Worm (Caenorhabditis elegans) whole organism, L3 larva: ENCODE data around the gene skr-19.

Source experiments
- elt-1 ChIP-seq: fragments of 150-350 bp; optimal IDR thresholded peaks from 2 replicates; lab custom pipeline; 2014; ENCODE audit warnings: missing biosample characterization, missing genetic modification characterization
- elt-2 ChIP-seq: sonication (generic microtip); optimal IDR thresholded peaks from 2 replicates; lab custom pipeline; 2016; ENCODE audit warnings: missing genetic modification reagents, mild to moderate bottlenecking, missing genetic modification characterization, missing compliant biosample characterization
- jun-1 ChIP-seq: fragments of 150-350 bp; optimal IDR thresholded peaks from 2 replicates; lab custom pipeline; 2014; ENCODE audit warnings: missing biosample characterization, missing genetic modification reagents, missing genetic modification characterization
- lin-15B ChIP-seq: fragments of 150-350 bp; optimal IDR thresholded peaks from 2 replicates; lab custom pipeline; 2014; ENCODE audit warnings: missing biosample characterization, missing genetic modification characterization
- lin-39 ChIP-seq: fragments of 150-350 bp; optimal IDR thresholded peaks from 2 replicates; lab custom pipeline; 2018; ENCODE audit warnings: missing biosample characterization, missing genetic modification reagents, missing genetic modification characterization
- tbx-2 ChIP-seq: sonication (generic microtip); optimal IDR thresholded peaks from 2 replicates; lab custom pipeline; 2016; ENCODE audit warnings: mild to moderate bottlenecking, missing genetic modification characterization, missing compliant biosample characterization
- unc-39 ChIP-seq: sonication (generic microtip); optimal IDR thresholded peaks from 4 replicates; lab custom pipeline; 2017; ENCODE audit warnings: missing biosample characterization, missing genetic modification characterization
- ztf-11 ChIP-seq: fragments of 150-350 bp; optimal IDR thresholded peaks from 2 replicates; lab custom pipeline; 2014; ENCODE audit warnings: missing biosample characterization, missing genetic modification characterization

DNA sequence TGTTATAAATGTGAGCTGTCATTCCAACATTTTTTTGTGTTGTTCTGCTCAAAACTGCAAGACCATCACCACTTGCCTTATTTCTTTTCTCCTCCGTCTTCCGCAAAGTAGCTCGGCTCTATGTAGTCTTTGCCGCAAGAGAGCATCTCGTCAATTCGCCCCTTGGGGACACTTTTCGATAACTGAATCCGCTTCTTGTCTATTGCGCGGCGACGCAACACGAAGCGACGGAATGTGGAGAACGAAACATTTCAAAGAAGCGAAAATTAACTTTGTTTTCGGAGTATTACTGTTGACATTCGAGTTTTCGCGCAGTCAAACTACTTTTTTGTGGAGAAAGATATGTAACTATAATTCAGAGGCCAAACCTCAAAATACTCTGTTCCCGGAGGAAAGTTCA, 26.4 kb downstream of the skr-19 start:
- TF ChIP-seq elt-1 (tag; lab: Kevin White, UChicago) = no peak
- peak; percentile 0 for TF ChIP-seq lin-39 (tag; lab: Kevin White, UChicago)
- no peak for TF ChIP-seq unc-39 (tag; lab: Kevin White, UChicago)
- TF ChIP-seq jun-1 = no peak
- no peak for TF ChIP-seq ztf-11
- TF ChIP-seq tbx-2 = no peak
- no peak for TF ChIP-seq lin-15B (tag; lab: Kevin White, UChicago)
- no peak for TF ChIP-seq elt-2 (tag; lab: Kevin White, UChicago)
